Fruit fly (Drosophila melanogaster) Kc167 (cell line): ENCODE results near the gene Ppt2.

Experiments used
- h ChIP-seq: fragments of >200 bp; optimal IDR thresholded peaks from 3 replicates; lab custom pipeline; 2018; ENCODE audit warnings: missing external identifiers
- insv ChIP-seq: fragments of >200 bp; optimal IDR thresholded peaks from 3 replicates; lab custom pipeline; 2018; ENCODE audit warnings: missing external identifiers
- psq ChIP-seq: fragments of >200 bp; optimal IDR thresholded peaks from 2 replicates; lab custom pipeline; 2017; ENCODE audit warnings: missing external identifiers
- ttk ChIP-seq: sonication (Bioruptor generic); optimal IDR thresholded peaks from 2 replicates; lab custom pipeline; 2017; ENCODE audit warnings: missing external identifiers

DNA sequence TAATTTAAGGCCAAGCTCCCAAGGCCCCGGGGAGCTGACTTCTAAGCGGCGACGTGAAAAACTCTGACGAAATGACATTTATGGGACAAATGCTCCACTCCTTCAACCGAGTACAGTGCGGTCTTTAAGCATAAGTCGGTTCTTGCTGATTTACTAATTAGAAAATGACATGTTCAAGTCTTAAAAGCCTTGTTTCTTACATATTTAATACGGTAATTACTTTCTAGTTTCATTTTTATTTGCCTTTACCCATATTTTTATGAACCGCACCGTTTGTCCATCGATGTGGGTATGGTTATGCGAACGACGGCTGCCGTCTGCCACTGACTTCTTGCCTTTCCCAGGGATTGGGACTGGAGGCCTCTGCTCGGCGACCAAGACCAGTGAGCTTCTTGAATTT, 48.3 kb downstream of the Ppt2 start:
- TF ChIP-seq psq, result no peak
- no peak for TF ChIP-seq h (lab: Kevin White, UChicago)
- TF ChIP-seq insv (lab: Kevin White, UChicago), result no peak
- no peak for TF ChIP-seq ttk
